Worm (Caenorhabditis elegans) whole organism, young adult: ENCODE results near the gene nhr-13.
A peak's percentile ranks its signal among the peaks of the same experiment; 100 is the strongest.

Experiments used
- B0261.1 ChIP-seq: sonication (generic microtip); optimal IDR thresholded peaks from 2 replicates; lab custom pipeline; 2016; ENCODE audit warnings: mild to moderate bottlenecking, missing genetic modification characterization, moderate library complexity, missing compliant biosample characterization
- Y67H2A.10 ChIP-seq: fragments of 200-800 bp; sonication (Bioruptor generic); conservative IDR thresholded peaks from 2 replicates; pipeline ENCODE4 v1.3.6; 2022; ENCODE audit warnings: missing genetic modification reagents, missing genetic modification characterization, missing compliant biosample characterization
- Y95B8A.8 ChIP-seq: fragments of 200-800 bp; sonication (Bioruptor generic); IDR thresholded peaks from 2 replicates; pipeline ENCODE4 v1.3.6; 2022; ENCODE audit warnings: missing genetic modification reagents, missing genetic modification characterization, missing compliant biosample characterization
- ccch-3 ChIP-seq: fragments of 200-800 bp; sonication (Bioruptor generic); optimal IDR thresholded peaks from 2 replicates; lab custom pipeline; 2018; ENCODE audit warnings: mild to moderate bottlenecking, missing genetic modification characterization, missing compliant biosample characterization
- ceh-91 ChIP-seq: fragments of 200-800 bp; sonication (Bioruptor generic); IDR thresholded peaks from 2 replicates; pipeline ENCODE4 v1.3.6; 2022; ENCODE audit warnings: missing genetic modification reagents, missing genetic modification characterization, missing compliant biosample characterization
- egrh-3 ChIP-seq: fragments of 200-800 bp; sonication (Bioruptor generic); IDR thresholded peaks from 2 replicates; pipeline ENCODE4 v1.3.6; 2022; ENCODE audit warnings: missing genetic modification reagents, missing genetic modification characterization, missing compliant biosample characterization
- gei-17 ChIP-seq: fragments of 200-800 bp; sonication (Bioruptor generic); optimal IDR thresholded peaks from 2 replicates; lab custom pipeline; 2018; ENCODE audit warnings: mild to moderate bottlenecking, missing genetic modification characterization, missing compliant biosample characterization
- hmg-1.2 ChIP-seq: fragments of 200-800 bp; sonication (Bioruptor generic); IDR thresholded peaks from 2 replicates; pipeline ENCODE4 v1.3.6; 2022; ENCODE audit warnings: missing genetic modification reagents, missing genetic modification characterization, missing compliant biosample characterization
- let-526 ChIP-seq: fragments of 200-800 bp; sonication (Bioruptor generic); IDR thresholded peaks from 2 replicates; pipeline ENCODE4 v1.3.6; 2022; ENCODE audit warnings: missing genetic modification reagents, missing genetic modification characterization, missing compliant biosample characterization
- lin-26 ChIP-seq: fragments of 200-800 bp; sonication (Bioruptor generic); IDR thresholded peaks from 2 replicates; pipeline ENCODE4 v1.3.6; 2022; ENCODE audit warnings: missing genetic modification reagents, missing genetic modification characterization, missing compliant biosample characterization
- lin-54 ChIP-seq: fragments of 200-800 bp; sonication (Bioruptor generic); optimal IDR thresholded peaks from 2 replicates; lab custom pipeline; 2018; ENCODE audit warnings: mild to moderate bottlenecking, missing genetic modification characterization, missing compliant biosample characterization
- madf-8 ChIP-seq: fragments of 200-800 bp; sonication (Bioruptor generic); conservative IDR thresholded peaks from 2 replicates; pipeline ENCODE4 v1.3.6; 2022; ENCODE audit warnings: missing genetic modification reagents, missing genetic modification characterization, missing compliant biosample characterization
- nhr-80 ChIP-seq: sonication (generic microtip); optimal IDR thresholded peaks from 2 replicates; lab custom pipeline; 2016; ENCODE audit warnings: missing genetic modification characterization, missing compliant biosample characterization
- pbrm-1 ChIP-seq: fragments of 200-800 bp; sonication (Bioruptor generic); IDR thresholded peaks from 2 replicates; pipeline ENCODE4 v1.3.6; 2022; ENCODE audit warnings: missing genetic modification reagents, missing genetic modification characterization, missing compliant biosample characterization
- sdz-38 ChIP-seq: sonication (generic microtip); optimal IDR thresholded peaks from 2 replicates; lab custom pipeline; 2016; ENCODE audit warnings: missing genotype, missing genetic modification characterization, missing compliant biosample characterization
- unc-130 ChIP-seq: sonication (generic microtip); optimal IDR thresholded peaks from 2 replicates; lab custom pipeline; 2016; ENCODE audit warnings: missing genetic modification reagents, missing genetic modification characterization, missing compliant biosample characterization
- ztf-28 ChIP-seq: fragments of 200-800 bp; sonication (Bioruptor generic); IDR thresholded peaks from 2 replicates; pipeline ENCODE4 v1.3.6; 2022; ENCODE audit warnings: missing genetic modification reagents, missing genetic modification characterization, missing compliant biosample characterization

The nhr-13 gene

ce11 chrV:2238012-2238411 is 45.7 kb downstream of the nhr-13 start:
- TF ChIP-seq sdz-38 (tag; lab: Kevin White, UChicago) (no peak), lin-54 (GFP tag; lab: Kevin White, UChicago) (no peak), let-526 (no peak), unc-130 (GFP tag; lab: Kevin White, UChicago) (no peak), Y67H2A.10 (no peak), lin-26 (GFP tag; lab: Robert Waterston, UW) (no peak), ceh-91 (no peak), gei-17 (no peak), madf-8 (GFP tag; lab: Robert Waterston, UW) (no peak), ztf-28 (GFP tag; lab: Robert Waterston, UW) (no peak), pbrm-1 (GFP tag; lab: Robert Waterston, UW) (no peak), B0261.1 (tag; lab: Kevin White, UChicago) (no peak), ccch-3 (GFP tag; lab: Kevin White, UChicago) (no peak), egrh-3 (GFP tag; lab: Robert Waterston, UW) (no peak)

DNA sequence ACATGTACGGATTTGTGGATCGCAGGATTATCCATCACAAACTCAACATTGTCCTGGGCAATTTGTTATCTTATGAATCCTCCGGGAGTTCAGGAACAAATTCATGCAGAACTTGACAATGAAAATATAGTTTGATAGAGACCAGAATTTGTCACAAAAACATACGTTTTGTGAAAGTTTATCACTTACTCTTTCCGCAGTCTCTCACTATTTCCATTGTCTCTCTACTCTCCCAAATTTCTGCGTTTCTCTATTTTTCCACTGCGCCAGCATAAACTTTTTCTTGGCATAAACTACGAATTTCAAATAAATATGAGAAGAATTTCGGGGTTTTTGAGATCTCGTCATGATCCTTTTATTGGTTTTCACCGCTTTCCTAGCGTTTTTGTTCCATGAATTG is 50.3 kb downstream of the nhr-13 start, which contains the start of gene cyp-33C3:
TSS of gene cyp-33C3 (plus strand) at position 149 of the 400 bp plus-strand sequence.
- TF ChIP-seq hmg-1.2 (peak; percentile 41; the same call in 1 of the 2 replicates), Y95B8A.8 (GFP tag; lab: Robert Waterston, UW) (no peak)

ce11 chrV:2244751-2245150 is 52.5 kb downstream of the nhr-13 start, which contains the start of gene cyp-33C5:
cyp-33C5 (plus strand) TSS chrV:2245004.
- peak; percentile 4 for TF ChIP-seq nhr-80 (tag; lab: Kevin White, UChicago)
- peak; percentile 80; the same call in 1 of the 2 replicates for TF ChIP-seq hmg-1.2
- TF ChIP-seq Y67H2A.10: no peak
